Fruit fly (Drosophila melanogaster): Measurements from ENCODE around the gene MME1.

DNA sequence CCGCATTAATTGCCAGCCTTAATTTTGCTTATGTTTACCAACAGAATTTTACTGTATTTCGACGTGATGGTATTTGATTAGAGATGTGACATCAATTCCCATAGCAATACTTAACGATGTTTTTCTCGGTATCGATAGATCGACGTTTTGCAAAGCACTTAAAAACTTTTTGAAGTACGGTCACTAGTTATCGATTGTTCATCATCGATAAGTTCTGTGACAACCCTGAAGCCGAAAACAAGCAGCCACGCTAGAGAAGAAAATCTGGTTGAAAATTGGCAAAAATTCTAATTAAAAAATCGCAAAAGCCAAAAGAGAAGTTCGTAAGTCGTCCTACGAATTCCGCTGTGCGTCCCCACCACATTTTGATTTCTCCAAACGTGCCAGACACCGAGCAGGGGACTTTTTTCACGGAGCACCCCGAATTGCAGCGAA lies 5.2 kb downstream of the MME1 start, which contains the start of the genes Rab30 and Caper:
- TF ChIP-seq ash1 (GFP tag; optimal IDR thresholded peaks at IDR 0.05) = peak; percentile 21
- peak; percentile 62 for TF ChIP-seq zen (tag; optimal IDR thresholded peaks at IDR 0.05)
- peak; percentile 3 for TF ChIP-seq grn (GFP tag; optimal IDR thresholded peaks at IDR 0.05)
- no peak for TF ChIP-seq toy (GFP tag; IDR thresholded peaks at IDR 0.05)
- TF ChIP-seq yki (optimal IDR thresholded peaks at IDR 0.05) = no peak
- TF ChIP-seq CG2202 (tag; optimal IDR thresholded peaks at IDR 0.05) = peak; percentile 0
- peak; percentile 69 for TF ChIP-seq CG30403 (GFP tag; optimal IDR thresholded peaks at IDR 0.05)
- TF ChIP-seq CG9876 (GFP tag; optimal IDR thresholded peaks at IDR 0.05) = no peak
- TF ChIP-seq CG1024 (GFP tag; IDR thresholded peaks at IDR 0.05) = peak; percentile 24; the same call in 1 of the 2 replicates
- no peak for TF ChIP-seq Hr78 (GFP tag; optimal IDR thresholded peaks at IDR 0.05)
- no peak for TF ChIP-seq emc (GFP tag; optimal IDR thresholded peaks at IDR 0.05)
- TF ChIP-seq CG12744 (GFP tag; optimal IDR thresholded peaks at IDR 0.05) = peak; percentile 62
- TF ChIP-seq Scr (GFP tag; IDR thresholded peaks at IDR 0.05; ENCODE audit: partially characterized antibody) = peak; percentile 98
- peak; percentile 90 for TF ChIP-seq HmgZ (tag; optimal IDR thresholded peaks at IDR 0.05)
